Worm (Caenorhabditis elegans) whole organism, dauer: ENCODE measurements around the gene npr-12.

Experiments
- unc-62 ChIP-seq: sonication (generic microtip); optimal IDR thresholded peaks from 2 replicates; lab custom pipeline; 2017; ENCODE audit warnings: missing biosample characterization, missing genetic modification reagents, missing genetic modification characterization

Gene npr-12

ce11 chrIV:6946832-6947231 lies 9.4 kb upstream of the npr-12 start:
- no peak for TF ChIP-seq unc-62 (GFP tag; lab: Kevin White, UChicago)

ce11 chrIV:6941101-6941500 lies 3.7 kb upstream of the npr-12 start:
- TF ChIP-seq unc-62 (GFP tag; lab: Kevin White, UChicago): no peak

ce11 chrIV:6928417-6928816 lies 9.0 kb downstream of the npr-12 start, which contains the start of gene cest-6:
TSS of gene cest-6 (minus strand) at chrIV:6928517.
- no peak for TF ChIP-seq unc-62 (GFP tag; lab: Kevin White, UChicago)

- TF ChIP-seq unc-62 (GFP tag; lab: Kevin White, UChicago): no peak
These were observed 11.9 kb downstream of the npr-12 start for ce11 chrIV:6925520-6925919.

ce11 chrIV:6923070-6923469 lies 14.4 kb downstream of the npr-12 start, which contains the start of gene T22D1.1:
TSS of gene T22D1.1 (plus strand) at chrIV:6923370.
- TF ChIP-seq unc-62 (GFP tag; lab: Kevin White, UChicago): no peak

- no peak for TF ChIP-seq unc-62 (GFP tag; lab: Kevin White, UChicago)
These were observed 17.4 kb downstream of the npr-12 start, which contains the start of gene T22D1.18 for ce11 chrIV:6920063-6920462. TSS of gene T22D1.18 (minus strand) at chrIV:6920163.

ce11 chrIV:6919318-6919717 lies 18.1 kb downstream of the npr-12 start, which contains the start of gene ruvb-2:
TSS of gene ruvb-2 (minus strand) at chrIV:6919406.
- TF ChIP-seq unc-62 (GFP tag; lab: Kevin White, UChicago): no peak

ce11 chrIV:6916831-6917230 lies 20.6 kb downstream of the npr-12 start:
- TF ChIP-seq unc-62 (GFP tag; lab: Kevin White, UChicago): no peak

ce11 chrIV:6912851-6913588 lies 24.4 kb downstream of the npr-12 start, which contains the start of gene T22D1.3:
TSS of gene T22D1.3 (plus strand) at chrIV:6913538.
- no peak for TF ChIP-seq unc-62 (GFP tag; lab: Kevin White, UChicago)

ce11 chrIV:6909863-6910733 lies 27.4 kb downstream of the npr-12 start, which contains the start of the genes rpn-1 and ribo-1:
TSS of gene rpn-1 (minus strand) at chrIV:6909913.
TSS of gene ribo-1 (plus strand) at chrIV:6910683.
- no peak for TF ChIP-seq unc-62 (GFP tag; lab: Kevin White, UChicago)

- TF ChIP-seq unc-62 (GFP tag; lab: Kevin White, UChicago): no peak
These were observed 30.0 kb downstream of the npr-12 start for ce11 chrIV:6907487-6907886.

- no peak for TF ChIP-seq unc-62 (GFP tag; lab: Kevin White, UChicago)
These were observed 31.4 kb downstream of the npr-12 start, which contains the start of the genes T22D1.17 and T22D1.8 for ce11 chrIV:6905947-6906489. TSS of gene T22D1.17 (plus strand) at chrIV:6905997. TSS of gene T22D1.8 (minus strand) at chrIV:6906348.

ce11 chrIV:6905428-6905827 lies 32.0 kb downstream of the npr-12 start:
- TF ChIP-seq unc-62 (GFP tag; lab: Kevin White, UChicago): no peak

ce11 chrIV:6904606-6905005 lies 32.8 kb downstream of the npr-12 start:
- TF ChIP-seq unc-62 (GFP tag; lab: Kevin White, UChicago): no peak

- TF ChIP-seq unc-62 (GFP tag; lab: Kevin White, UChicago): no peak
These were observed 33.9 kb downstream of the npr-12 start, which contains the start of gene T22D1.5 for ce11 chrIV:6903575-6903974. TSS of gene T22D1.5 (plus strand) at chrIV:6903950.
